Worm (Caenorhabditis elegans) whole organism, L3 larva: Measurements from ENCODE around the gene C04E6.13.

ENCODE experiments used
- R02D3.7 ChIP-seq: fragments of 150-350 bp; optimal IDR thresholded peaks from 2 replicates; lab custom pipeline; 2014; ENCODE audit warnings: missing biosample characterization, missing genetic modification characterization
- ZK546.5 ChIP-seq: sonication (generic microtip); optimal IDR thresholded peaks from 2 replicates; lab custom pipeline; 2017; ENCODE audit warnings: missing biosample characterization, missing genetic modification characterization
- aly-2 ChIP-seq: fragments of 150-350 bp; optimal IDR thresholded peaks from 2 replicates; lab custom pipeline; 2014; ENCODE audit warnings: missing biosample characterization, missing genetic modification characterization
- ama-1 ChIP-seq: fragments of 150-350 bp; optimal IDR thresholded peaks from 2 replicates; lab custom pipeline; 2018
- ceh-16 ChIP-seq: sonication (generic microtip); optimal IDR thresholded peaks from 2 replicates; lab custom pipeline; 2017; ENCODE audit warnings: missing biosample characterization, missing genetic modification characterization
- ceh-28 ChIP-seq: fragments of 150-350 bp; optimal IDR thresholded peaks from 2 replicates; lab custom pipeline; 2014; ENCODE audit warnings: missing biosample characterization, missing genetic modification reagents, missing genetic modification characterization
- ceh-82 ChIP-seq: fragments of 150-350 bp; optimal IDR thresholded peaks from 2 replicates; lab custom pipeline; 2014; ENCODE audit warnings: missing biosample characterization, missing genetic modification characterization
- daf-12 ChIP-seq: fragments of 150-350 bp; optimal IDR thresholded peaks from 2 replicates; lab custom pipeline; 2014; ENCODE audit warnings: missing biosample characterization, missing genetic modification reagents, missing genetic modification characterization
- egl-27 ChIP-seq: sonication (generic microtip); optimal IDR thresholded peaks from 4 replicates; lab custom pipeline; 2017; ENCODE audit warnings: missing biosample characterization, missing genetic modification reagents, missing genetic modification characterization
- egl-5 ChIP-seq: fragments of 150-350 bp; optimal IDR thresholded peaks from 2 replicates; lab custom pipeline; 2017; ENCODE audit warnings: missing biosample characterization, missing genetic modification reagents, missing genetic modification characterization, inconsistent platforms
- elt-1 ChIP-seq: fragments of 150-350 bp; optimal IDR thresholded peaks from 2 replicates; lab custom pipeline; 2014; ENCODE audit warnings: missing biosample characterization, missing genetic modification characterization
- elt-2 ChIP-seq: sonication (generic microtip); optimal IDR thresholded peaks from 2 replicates; lab custom pipeline; 2016; ENCODE audit warnings: missing genetic modification reagents, mild to moderate bottlenecking, missing genetic modification characterization, missing compliant biosample characterization
- elt-3 ChIP-seq, 3 experiments: fragments of 150-350 bp in 1 of 3; sonication (generic microtip) in 2 of 3; optimal IDR thresholded peaks; 2 replicates in 2 of 3; 4 replicates in 1 of 3; lab custom pipeline; 2014 to 2017; ENCODE audit warnings: missing biosample characterization in 3 of 3, missing genetic modification characterization in 3 of 3
- fkh-2 ChIP-seq: fragments of 150-350 bp; optimal IDR thresholded peaks from 2 replicates; lab custom pipeline; 2014; ENCODE audit warnings: missing biosample characterization, missing genetic modification reagents, missing genetic modification characterization
- hmg-11 ChIP-seq: sonication (generic microtip); optimal IDR thresholded peaks from 2 replicates; lab custom pipeline; 2016; ENCODE audit warnings: missing genetic modification characterization, missing compliant biosample characterization
- jun-1 ChIP-seq: fragments of 150-350 bp; optimal IDR thresholded peaks from 2 replicates; lab custom pipeline; 2014; ENCODE audit warnings: missing biosample characterization, missing genetic modification reagents, missing genetic modification characterization
- lin-15B ChIP-seq: fragments of 150-350 bp; optimal IDR thresholded peaks from 2 replicates; lab custom pipeline; 2014; ENCODE audit warnings: missing biosample characterization, missing genetic modification characterization
- lsy-12 ChIP-seq: sonication (generic microtip); optimal IDR thresholded peaks from 2 replicates; lab custom pipeline; 2016; ENCODE audit warnings: mild to moderate bottlenecking, missing genetic modification characterization, missing compliant biosample characterization
- mdl-1 ChIP-seq: fragments of 150-350 bp; optimal IDR thresholded peaks from 2 replicates; lab custom pipeline; 2014; ENCODE audit warnings: missing biosample characterization, missing genetic modification characterization
- nfya-1 ChIP-seq: sonication (generic microtip); optimal IDR thresholded peaks from 2 replicates; lab custom pipeline; 2017; ENCODE audit warnings: missing genetic modification characterization, mild to moderate bottlenecking, missing compliant biosample characterization, antibody characterized with exemption, moderate library complexity; ENCODE audit not compliant: insufficient read depth
- nhr-11 ChIP-seq: fragments of 150-350 bp; optimal IDR thresholded peaks from 2 replicates; lab custom pipeline; 2014; ENCODE audit warnings: missing biosample characterization, missing genetic modification characterization
- nhr-237 ChIP-seq: fragments of 150-350 bp; optimal IDR thresholded peaks from 2 replicates; lab custom pipeline; 2014; ENCODE audit warnings: missing biosample characterization, missing genetic modification characterization
- nhr-28 ChIP-seq: fragments of 150-350 bp; optimal IDR thresholded peaks from 2 replicates; lab custom pipeline; 2014; ENCODE audit warnings: missing biosample characterization, missing genetic modification characterization
- nhr-43 ChIP-seq: sonication (generic microtip); optimal IDR thresholded peaks from 2 replicates; lab custom pipeline; 2016; ENCODE audit warnings: mild to moderate bottlenecking, missing genetic modification characterization, missing compliant biosample characterization; ENCODE audit not compliant: poor library complexity, severe bottlenecking
- nhr-67 ChIP-seq: fragments of 150-350 bp; optimal IDR thresholded peaks from 2 replicates; lab custom pipeline; 2014; ENCODE audit warnings: missing biosample characterization, missing genetic modification characterization
- nhr-76 ChIP-seq: fragments of 150-350 bp; sonication (generic microtip); optimal IDR thresholded peaks from 5 replicates; lab custom pipeline; 2014; ENCODE audit warnings: missing biosample characterization, missing genetic modification characterization
- nhr-77 ChIP-seq: fragments of 150-350 bp; optimal IDR thresholded peaks from 2 replicates; lab custom pipeline; 2014; ENCODE audit warnings: missing biosample characterization, missing genetic modification characterization
- pha-4 ChIP-seq: fragments of 150-350 bp; optimal IDR thresholded peaks from 2 replicates; lab custom pipeline; 2014; ENCODE audit warnings: missing biosample characterization, missing genetic modification reagents, missing genetic modification characterization
- pqm-1 ChIP-seq: fragments of 150-350 bp; optimal IDR thresholded peaks from 2 replicates; lab custom pipeline; 2017; ENCODE audit warnings: missing biosample characterization, missing genetic modification characterization, inconsistent platforms
- sea-2 ChIP-seq: fragments of 150-350 bp; sonication (generic microtip); optimal IDR thresholded peaks from 4 replicates; lab custom pipeline; 2014; ENCODE audit warnings: missing biosample characterization, missing genetic modification reagents, missing genetic modification characterization
- skn-1 ChIP-seq: fragments of 150-350 bp; optimal IDR thresholded peaks from 2 replicates; lab custom pipeline; 2014; ENCODE audit warnings: missing biosample characterization, missing genetic modification characterization
- snpc-4 ChIP-seq: fragments of 150-350 bp; optimal IDR thresholded peaks from 2 replicates; lab custom pipeline; 2014; ENCODE audit warnings: missing biosample characterization, missing genetic modification characterization
- unc-39 ChIP-seq: sonication (generic microtip); optimal IDR thresholded peaks from 4 replicates; lab custom pipeline; 2017; ENCODE audit warnings: missing biosample characterization, missing genetic modification characterization
- unc-62 ChIP-seq: fragments of 150-350 bp; sonication (generic microtip); optimal IDR thresholded peaks from 4 replicates; lab custom pipeline; 2014; ENCODE audit warnings: missing biosample characterization, missing genetic modification reagents, missing genetic modification characterization
- zag-1 ChIP-seq: fragments of 150-350 bp; optimal IDR thresholded peaks from 2 replicates; lab custom pipeline; 2014; ENCODE audit warnings: missing biosample characterization, missing genetic modification characterization
- ztf-11 ChIP-seq: fragments of 150-350 bp; optimal IDR thresholded peaks from 2 replicates; lab custom pipeline; 2014; ENCODE audit warnings: missing biosample characterization, missing genetic modification characterization

C04E6.13 gene

DNA sequence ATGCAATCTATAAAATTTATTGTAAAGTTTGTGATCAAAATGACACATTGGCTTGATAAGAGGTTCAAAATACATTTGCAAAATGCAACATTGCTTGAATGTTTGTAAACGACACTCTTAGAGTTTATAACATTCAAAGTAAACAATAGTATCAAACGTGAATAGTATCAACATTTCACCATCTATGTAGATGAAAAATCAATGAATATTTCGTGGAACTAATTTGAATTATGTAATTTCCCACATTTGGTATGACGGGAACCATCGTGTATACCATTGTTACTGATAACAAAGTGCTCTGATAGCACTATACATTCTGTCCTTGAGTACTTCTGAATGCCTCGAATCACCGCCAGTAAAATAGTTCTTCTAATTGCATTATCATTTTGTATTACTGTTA, 18.1 kb downstream of the C04E6.13 start, which contains the start of gene galt-1:
galt-1 (plus strand) TSS at position 318 of the 400 bp plus-strand sequence.
- peak; percentile 15 for TF ChIP-seq pha-4 (tag; lab: Kevin White, UChicago)
- no peak for TF ChIP-seq nhr-67 (tag; lab: Kevin White, UChicago)
- peak; percentile 34 for TF ChIP-seq pqm-1 (tag; lab: Kevin White, UChicago)
- peak; percentile 77 for TF ChIP-seq elt-2 (tag; lab: Kevin White, UChicago)

DNA sequence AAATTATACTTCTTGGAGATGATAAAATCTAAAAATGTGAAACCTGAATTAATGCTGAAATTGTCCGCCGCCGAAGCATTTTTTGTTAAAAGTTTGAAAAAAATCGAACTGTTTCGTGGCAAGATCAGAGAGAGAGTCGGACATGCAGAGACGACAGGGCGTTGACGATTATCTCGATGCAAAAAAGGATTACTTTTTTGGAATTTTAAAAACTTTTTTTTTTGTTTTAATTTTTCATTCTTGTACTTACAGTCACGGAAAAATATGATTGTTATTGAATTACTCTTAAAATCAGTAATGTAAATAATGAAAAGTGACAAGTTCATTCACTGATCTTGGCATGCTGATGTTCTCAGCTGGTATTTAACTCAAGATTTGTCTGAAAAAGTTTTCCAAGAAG, 24.2 kb downstream of the C04E6.13 start, which contains the start of the genes M03F8.5 and M03F8.7:
M03F8.5 (minus strand) TSS at position 101 of the 400 bp plus-strand sequence.
M03F8.7 (plus strand) TSS at position 249 of the 400 bp plus-strand sequence.
- no peak for TF ChIP-seq skn-1 (tag; lab: Kevin White, UChicago)
- TF ChIP-seq nhr-76 (tag; lab: Kevin White, UChicago): no peak
- TF ChIP-seq nhr-237 (tag; lab: Kevin White, UChicago): no peak
- no peak for TF ChIP-seq pqm-1 (tag; lab: Kevin White, UChicago)
- TF ChIP-seq jun-1: no peak
- TF ChIP-seq ceh-16 (tag; lab: Kevin White, UChicago): no peak
- TF ChIP-seq mdl-1: no peak
- no peak for TF ChIP-seq nhr-28 (tag; lab: Kevin White, UChicago)
- no peak for TF ChIP-seq nhr-77
- TF ChIP-seq egl-27 (tag; lab: Kevin White, UChicago): no peak
- no peak for TF ChIP-seq egl-5

DNA sequence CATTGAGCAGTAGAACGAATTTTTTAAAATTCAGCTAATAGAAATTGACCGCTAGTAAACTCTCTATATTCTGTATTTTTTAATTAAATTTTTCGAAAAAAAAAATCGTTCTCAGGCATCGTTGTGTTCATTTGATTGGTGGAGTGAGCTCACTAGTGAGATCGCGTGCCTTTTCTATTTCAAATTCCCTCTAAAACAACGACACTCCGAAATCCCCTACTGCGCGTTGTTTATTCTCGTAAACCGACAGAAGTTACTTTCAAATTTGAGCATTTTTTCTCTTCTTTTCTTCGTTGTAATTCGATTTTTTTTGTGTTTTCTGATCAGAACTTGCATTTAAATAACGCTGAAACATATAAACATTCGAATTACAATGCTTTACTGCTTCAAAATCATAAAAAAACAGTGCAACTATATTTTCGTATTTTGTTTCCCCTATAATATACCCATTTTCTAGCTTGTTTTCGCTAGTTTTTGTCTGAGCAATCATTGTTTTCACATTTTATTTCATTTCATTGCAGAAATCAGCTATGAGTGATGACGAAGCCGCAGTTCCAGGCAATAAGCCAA, 27.1 kb downstream of the C04E6.13 start, which contains the start of gene syf-3:
syf-3 (plus strand) TSS at position 520 of the 570 bp plus-strand sequence.
- TF ChIP-seq nfya-1: peak; percentile 52
- no peak for TF ChIP-seq elt-1 (tag; lab: Kevin White, UChicago)
- peak; percentile 41 for TF ChIP-seq lin-15B
- TF ChIP-seq unc-39 (tag; lab: Kevin White, UChicago): no peak
- peak; percentile 63 for TF ChIP-seq pha-4 (tag; lab: Kevin White, UChicago)
- TF ChIP-seq hmg-11 (tag; lab: Kevin White, UChicago): peak; percentile 69
- TF ChIP-seq snpc-4: no peak
- TF ChIP-seq R02D3.7 (tag; lab: Kevin White, UChicago): peak; percentile 83
- TF ChIP-seq ZK546.5: no peak
- TF ChIP-seq ceh-28 (tag; lab: Kevin White, UChicago): no peak
- peak; percentile 7 for TF ChIP-seq jun-1
- TF ChIP-seq nhr-28 (tag; lab: Kevin White, UChicago): no peak
- TF ChIP-seq daf-12 (tag; lab: Kevin White, UChicago): no peak
- TF ChIP-seq, all 47 proteins: peak for 6

DNA sequence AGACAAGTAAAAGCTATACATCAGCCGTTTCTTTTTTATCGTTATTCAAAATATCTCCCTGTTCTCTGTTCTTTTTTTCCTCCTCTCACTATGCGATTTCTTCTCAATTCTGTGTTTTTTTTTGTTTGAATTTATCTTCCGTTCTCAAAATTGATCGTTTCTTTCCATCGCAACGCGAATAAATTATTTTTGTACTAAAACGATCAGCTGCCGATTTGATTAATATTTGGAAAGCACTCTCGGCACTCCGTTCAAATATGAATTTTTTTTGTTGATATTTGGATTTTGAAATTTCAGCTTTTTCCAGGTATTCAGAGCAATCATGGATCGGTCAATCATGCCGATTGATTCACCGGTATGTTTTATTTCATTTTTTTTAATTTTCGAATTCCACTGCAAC, 30.6 kb downstream of the C04E6.13 start, which contains the start of gene pst-1:
pst-1 (plus strand) TSS at position 301 of the 400 bp plus-strand sequence.
- TF ChIP-seq elt-3 (tag; optimal IDR thresholded peaks at IDR 0.05; lab: Kevin White, UChicago) (no peak), ama-1 (lab: Kevin White, UChicago) (no peak), sea-2 (no peak), skn-1 (tag; lab: Kevin White, UChicago) (no peak), lin-15B (no peak), nhr-43 (no peak), unc-62 (GFP tag; lab: Kevin White, UChicago) (no peak), zag-1 (tag; lab: Kevin White, UChicago) (no peak), ceh-82 (tag; lab: Kevin White, UChicago) (no peak)

DNA sequence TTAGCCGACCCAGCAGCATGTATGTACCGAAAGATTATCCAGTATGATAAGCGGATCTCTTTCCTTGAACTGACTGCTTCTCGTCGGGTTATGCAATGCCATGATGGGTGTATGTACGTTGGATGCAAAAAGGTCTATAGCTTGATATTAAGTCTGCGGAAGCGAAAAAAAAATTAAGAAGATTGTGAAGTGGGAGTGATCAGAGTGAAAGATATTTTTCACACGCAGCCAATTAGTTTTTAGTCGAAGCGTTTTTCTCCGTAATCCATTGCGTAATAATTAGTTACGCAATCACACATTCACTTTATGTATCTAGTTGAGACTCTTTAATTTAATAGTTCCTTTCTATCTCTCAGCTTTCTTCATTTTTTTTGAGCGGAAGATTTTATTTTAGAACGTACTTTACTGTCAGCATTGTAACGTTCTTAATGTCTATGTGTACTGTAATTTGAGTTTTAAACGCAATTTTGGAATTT, 37.2 kb downstream of the C04E6.13 start:
- TF ChIP-seq nhr-11 (tag; lab: Kevin White, UChicago): no peak
- no peak for TF ChIP-seq unc-62 (GFP tag; lab: Kevin White, UChicago)
- no peak for TF ChIP-seq lin-15B
- TF ChIP-seq elt-1 (tag; lab: Kevin White, UChicago): peak; percentile 7
- TF ChIP-seq, all 47 proteins: peak for 1

DNA sequence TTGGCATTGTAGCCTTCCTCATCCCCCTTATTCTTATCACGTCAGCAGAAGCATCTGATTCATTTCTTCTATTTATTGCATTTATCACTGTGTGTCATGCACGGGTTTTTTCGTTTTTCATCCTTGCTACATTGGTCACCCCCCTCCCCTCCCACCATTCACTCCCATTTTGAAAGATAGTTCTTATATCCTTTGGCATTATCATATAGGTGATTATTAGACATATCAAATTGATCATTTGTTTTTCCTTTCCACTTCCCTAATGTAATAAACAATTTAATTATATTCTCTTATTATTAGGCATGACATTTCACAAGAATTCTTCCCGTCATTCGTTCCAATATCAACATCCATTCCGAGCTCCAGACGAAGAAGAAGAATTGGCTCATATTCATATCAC, 38.6 kb downstream of the C04E6.13 start, which contains the start of gene M03F8.1:
M03F8.1 (plus strand) TSS at position 301 of the 400 bp plus-strand sequence.
- TF ChIP-seq ceh-82 (tag; lab: Kevin White, UChicago) (no peak), lin-15B (no peak), pha-4 (tag; lab: Kevin White, UChicago) (no peak), nhr-67 (tag; lab: Kevin White, UChicago) (no peak), R02D3.7 (tag; lab: Kevin White, UChicago) (no peak), unc-39 (tag; lab: Kevin White, UChicago) (no peak), ama-1 (lab: Kevin White, UChicago) (no peak), ztf-11 (tag; lab: Kevin White, UChicago) (no peak), nhr-77 (no peak), nhr-76 (tag; lab: Kevin White, UChicago) (no peak), elt-3 (tag; optimal IDR thresholded peaks at IDR 0.05; lab: Kevin White, UChicago) (no peak), mdl-1 (no peak), nhr-11 (tag; lab: Kevin White, UChicago) (no peak), aly-2 (no peak), lsy-12 (tag; lab: Kevin White, UChicago) (no peak), fkh-2 (tag; lab: Kevin White, UChicago) (no peak)
